Worm (Caenorhabditis elegans) whole organism, young adult: Measurements from ENCODE around the gene C16A3.2.

Experiments used
- C06A6.2 ChIP-seq: fragments of 200-800 bp; sonication (Bioruptor generic); conservative IDR thresholded peaks from 2 replicates; pipeline ENCODE4 v1.3.6; 2022; ENCODE audit warnings: missing genetic modification characterization, missing compliant biosample characterization
- C17E4.6 ChIP-seq: fragments of 200-800 bp; sonication (Bioruptor generic); IDR thresholded peaks from 2 replicates; pipeline ENCODE4 v1.3.6; 2022; ENCODE audit warnings: missing genetic modification reagents, missing genetic modification characterization, missing compliant biosample characterization
- D2030.7 ChIP-seq: fragments of 200-800 bp; sonication (Bioruptor generic); IDR thresholded peaks from 2 replicates; pipeline ENCODE4 v1.3.6; 2022; ENCODE audit warnings: missing genetic modification reagents, missing genetic modification characterization, missing compliant biosample characterization
- F22D6.2 ChIP-seq: sonication (generic microtip); optimal IDR thresholded peaks from 2 replicates; lab custom pipeline; 2016; ENCODE audit warnings: mild to moderate bottlenecking, missing genetic modification characterization, missing compliant biosample characterization
- F37B4.10 ChIP-seq: fragments of 200-800 bp; sonication (Bioruptor generic); IDR thresholded peaks from 2 replicates; pipeline ENCODE4 v1.3.6; 2022; ENCODE audit warnings: missing genetic modification characterization, missing compliant biosample characterization
- F49E8.2 ChIP-seq: sonication (generic microtip); optimal IDR thresholded peaks from 3 replicates; lab custom pipeline; 2017; ENCODE audit warnings: missing genetic modification characterization, mild to moderate bottlenecking, missing compliant biosample characterization, antibody characterized with exemption, moderate library complexity; ENCODE audit not compliant: insufficient read depth
- F55B11.4 ChIP-seq: sonication (generic microtip); optimal IDR thresholded peaks from 2 replicates; lab custom pipeline; 2016; ENCODE audit warnings: missing compliant biosample characterization, missing genetic modification characterization, borderline replicate concordance; ENCODE audit not compliant: insufficient read depth
- K12H6.12 ChIP-seq: fragments of 200-800 bp; sonication (Bioruptor generic); optimal IDR thresholded peaks from 2 replicates; lab custom pipeline; 2018; ENCODE audit warnings: mild to moderate bottlenecking, missing genetic modification characterization, missing compliant biosample characterization
- T07F8.4 ChIP-seq: sonication (generic microtip); optimal IDR thresholded peaks from 2 replicates; lab custom pipeline; 2016; ENCODE audit warnings: mild to moderate bottlenecking, missing genetic modification characterization, moderate library complexity, missing compliant biosample characterization
- ZK185.1 ChIP-seq: sonication (generic microtip); optimal IDR thresholded peaks from 2 replicates; lab custom pipeline; 2016; ENCODE audit warnings: mild to moderate bottlenecking, missing genetic modification characterization, missing compliant biosample characterization; ENCODE audit not compliant: poor library complexity, severe bottlenecking
- ama-1 ChIP-seq, 3 experiments: fragments of 150-350 bp in 1 of 3; sonication (generic microtip) in 2 of 3; optimal IDR thresholded peaks; 2 replicates each; lab custom pipeline; 2014 to 2018; ENCODE audit warnings: missing biosample characterization in 2 of 3, missing genetic modification characterization in 2 of 3, missing genetic modification reagents in 2 of 3
- aptf-3 ChIP-seq: fragments of 200-800 bp; sonication (Bioruptor generic); IDR thresholded peaks from 2 replicates; pipeline ENCODE4 v1.3.6; 2022; ENCODE audit warnings: missing genetic modification characterization, missing compliant biosample characterization
- athp-1 ChIP-seq: sonication (generic microtip); optimal IDR thresholded peaks from 2 replicates; lab custom pipeline; 2017; ENCODE audit warnings: mild to moderate bottlenecking, missing genetic modification characterization, missing compliant biosample characterization
- attf-5 ChIP-seq: fragments of 200-800 bp; sonication (Bioruptor generic); optimal IDR thresholded peaks from 2 replicates; lab custom pipeline; 2018; ENCODE audit warnings: mild to moderate bottlenecking, missing genetic modification characterization, missing compliant biosample characterization
- attf-6 ChIP-seq: fragments of 200-800 bp; sonication (Bioruptor generic); IDR thresholded peaks from 2 replicates; pipeline ENCODE4 v1.3.6; 2022; ENCODE audit warnings: missing genetic modification reagents, missing genetic modification characterization, missing compliant biosample characterization
- ccch-3 ChIP-seq: fragments of 200-800 bp; sonication (Bioruptor generic); optimal IDR thresholded peaks from 2 replicates; lab custom pipeline; 2018; ENCODE audit warnings: mild to moderate bottlenecking, missing genetic modification characterization, missing compliant biosample characterization
- ceh-27 ChIP-seq: fragments of 200-800 bp; sonication (Bioruptor generic); optimal IDR thresholded peaks from 2 replicates; lab custom pipeline; 2018; ENCODE audit warnings: mild to moderate bottlenecking, missing genetic modification characterization, moderate library complexity, missing compliant biosample characterization
- ceh-58 ChIP-seq: fragments of 200-800 bp; sonication (Bioruptor generic); IDR thresholded peaks from 2 replicates; pipeline ENCODE4 v1.3.6; 2022; ENCODE audit warnings: missing genetic modification characterization, missing compliant biosample characterization
- die-1 ChIP-seq: sonication (generic microtip); optimal IDR thresholded peaks from 2 replicates; lab custom pipeline; 2016; ENCODE audit warnings: missing genotype, mild to moderate bottlenecking, missing genetic modification characterization, missing compliant biosample characterization
- dpff-1 ChIP-seq: sonication (generic microtip); optimal IDR thresholded peaks from 2 replicates; lab custom pipeline; 2017; ENCODE audit warnings: mild to moderate bottlenecking, missing genetic modification characterization, missing compliant biosample characterization
- dpl-1 ChIP-seq: fragments of 150-350 bp; optimal IDR thresholded peaks from 2 replicates; lab custom pipeline; 2014; ENCODE audit warnings: missing biosample characterization, missing genetic modification reagents, missing genetic modification characterization
- fkh-3 ChIP-seq: sonication (generic microtip); optimal IDR thresholded peaks from 2 replicates; lab custom pipeline; 2016; ENCODE audit warnings: mild to moderate bottlenecking, missing genetic modification characterization, missing compliant biosample characterization
- gei-17 ChIP-seq: fragments of 200-800 bp; sonication (Bioruptor generic); optimal IDR thresholded peaks from 2 replicates; lab custom pipeline; 2018; ENCODE audit warnings: mild to moderate bottlenecking, missing genetic modification characterization, missing compliant biosample characterization
- hsf-1 ChIP-seq: fragments of 200-800 bp; sonication (Bioruptor generic); IDR thresholded peaks from 2 replicates; pipeline ENCODE4 v1.3.6; 2022; ENCODE audit warnings: missing genetic modification reagents, missing genetic modification characterization, missing compliant biosample characterization
- lin-35 ChIP-seq, 3 experiments: fragments of 150-350 bp in 2 of 3; sonication (generic microtip) in 1 of 3; optimal IDR thresholded peaks; 2 replicates each; lab custom pipeline; 2014 to 2018; ENCODE audit warnings: missing biosample characterization in 3 of 3, missing genetic modification characterization in 3 of 3, missing genetic modification reagents in 3 of 3
- lin-40 ChIP-seq: sonication (generic microtip); optimal IDR thresholded peaks from 2 replicates; lab custom pipeline; 2016; ENCODE audit warnings: missing genetic modification characterization, mild to moderate bottlenecking, missing compliant biosample characterization, missing genotype, missing genetic modification reagents
- lin-54 ChIP-seq: fragments of 200-800 bp; sonication (Bioruptor generic); optimal IDR thresholded peaks from 2 replicates; lab custom pipeline; 2018; ENCODE audit warnings: mild to moderate bottlenecking, missing genetic modification characterization, missing compliant biosample characterization
- lir-1 ChIP-seq: fragments of 200-800 bp; sonication (Bioruptor generic); conservative IDR thresholded peaks from 2 replicates; pipeline ENCODE4 v1.3.6; 2022; ENCODE audit warnings: missing genetic modification reagents, missing genetic modification characterization, missing compliant biosample characterization
- madf-10 ChIP-seq: sonication (generic microtip); optimal IDR thresholded peaks from 2 replicates; lab custom pipeline; 2016; ENCODE audit warnings: mild to moderate bottlenecking, missing genetic modification characterization, missing compliant biosample characterization
- madf-8 ChIP-seq: fragments of 200-800 bp; sonication (Bioruptor generic); conservative IDR thresholded peaks from 2 replicates; pipeline ENCODE4 v1.3.6; 2022; ENCODE audit warnings: missing genetic modification reagents, missing genetic modification characterization, missing compliant biosample characterization
- mcd-1 ChIP-seq: fragments of 200-800 bp; sonication (Bioruptor generic); IDR thresholded peaks from 2 replicates; pipeline ENCODE4 v1.3.6; 2022; ENCODE audit warnings: missing genetic modification reagents, missing genetic modification characterization, missing compliant biosample characterization
- nfya-1 ChIP-seq: sonication (generic microtip); optimal IDR thresholded peaks from 2 replicates; lab custom pipeline; 2017; ENCODE audit warnings: antibody characterized with exemption, missing compliant biosample characterization, missing genetic modification characterization, borderline replicate concordance; ENCODE audit not compliant: insufficient read depth
- nfyb-1 ChIP-seq: fragments of 200-800 bp; sonication (Bioruptor generic); IDR thresholded peaks from 2 replicates; pipeline ENCODE4 v1.3.6; 2022; ENCODE audit warnings: missing genetic modification reagents, missing genetic modification characterization, missing compliant biosample characterization
- nhr-120 ChIP-seq: fragments of 200-800 bp; sonication (Bioruptor generic); IDR thresholded peaks from 2 replicates; pipeline ENCODE4 v1.3.6; 2022; ENCODE audit warnings: missing genetic modification characterization, missing compliant biosample characterization
- nhr-80 ChIP-seq: sonication (generic microtip); optimal IDR thresholded peaks from 2 replicates; lab custom pipeline; 2016; ENCODE audit warnings: missing genetic modification characterization, missing compliant biosample characterization
- nhr-90 ChIP-seq: sonication (generic microtip); optimal IDR thresholded peaks from 2 replicates; lab custom pipeline; 2016; ENCODE audit warnings: missing genotype, mild to moderate bottlenecking, missing genetic modification characterization, missing compliant biosample characterization
- pha-4 ChIP-seq: fragments of 150-350 bp; sonication (generic microtip); optimal IDR thresholded peaks from 2 replicates; lab custom pipeline; 2014; ENCODE audit warnings: missing biosample characterization, missing genetic modification reagents, missing genetic modification characterization
- snpc-1.3 ChIP-seq: sonication (generic microtip); optimal IDR thresholded peaks from 2 replicates; lab custom pipeline; 2017; ENCODE audit warnings: missing genetic modification characterization, mild to moderate bottlenecking, missing compliant biosample characterization, antibody characterized with exemption, moderate library complexity, missing genotype, missing genetic modification reagents; ENCODE audit not compliant: insufficient read depth
- snpc-3.4 ChIP-seq: sonication (generic microtip); optimal IDR thresholded peaks from 2 replicates; lab custom pipeline; 2017; ENCODE audit warnings: missing genetic modification characterization, mild to moderate bottlenecking, missing compliant biosample characterization, antibody characterized with exemption, moderate library complexity, missing genotype, missing genetic modification reagents
- tlf-1 ChIP-seq: fragments of 200-800 bp; sonication (Bioruptor generic); optimal IDR thresholded peaks from 2 replicates; lab custom pipeline; 2018; ENCODE audit warnings: mild to moderate bottlenecking, missing genetic modification characterization, missing compliant biosample characterization
- unc-130 ChIP-seq: sonication (generic microtip); optimal IDR thresholded peaks from 2 replicates; lab custom pipeline; 2016; ENCODE audit warnings: missing genetic modification reagents, missing genetic modification characterization, missing compliant biosample characterization
- zfh-2 ChIP-seq: fragments of 200-800 bp; sonication (Bioruptor generic); conservative IDR thresholded peaks from 2 replicates; pipeline ENCODE4 v1.3.6; 2022; ENCODE audit warnings: missing genetic modification reagents, missing genetic modification characterization, missing compliant biosample characterization
- ztf-18 ChIP-seq: sonication (generic microtip); optimal IDR thresholded peaks from 2 replicates; lab custom pipeline; 2016; ENCODE audit warnings: missing genotype, mild to moderate bottlenecking, missing genetic modification characterization, missing compliant biosample characterization
- ztf-25 ChIP-seq: fragments of 200-800 bp; sonication (Bioruptor generic); IDR thresholded peaks from 2 replicates; pipeline ENCODE4 v1.3.6; 2022; ENCODE audit warnings: missing genetic modification reagents, missing genetic modification characterization, missing compliant biosample characterization
- ztf-26 ChIP-seq: sonication (generic microtip); optimal IDR thresholded peaks from 2 replicates; lab custom pipeline; 2017; ENCODE audit warnings: missing genetic modification characterization, missing compliant biosample characterization
- ztf-3 ChIP-seq: fragments of 200-800 bp; sonication (Bioruptor generic); optimal IDR thresholded peaks from 2 replicates; lab custom pipeline; 2018; ENCODE audit warnings: mild to moderate bottlenecking, missing genetic modification characterization, missing compliant biosample characterization

The C16A3.2 gene

DNA sequence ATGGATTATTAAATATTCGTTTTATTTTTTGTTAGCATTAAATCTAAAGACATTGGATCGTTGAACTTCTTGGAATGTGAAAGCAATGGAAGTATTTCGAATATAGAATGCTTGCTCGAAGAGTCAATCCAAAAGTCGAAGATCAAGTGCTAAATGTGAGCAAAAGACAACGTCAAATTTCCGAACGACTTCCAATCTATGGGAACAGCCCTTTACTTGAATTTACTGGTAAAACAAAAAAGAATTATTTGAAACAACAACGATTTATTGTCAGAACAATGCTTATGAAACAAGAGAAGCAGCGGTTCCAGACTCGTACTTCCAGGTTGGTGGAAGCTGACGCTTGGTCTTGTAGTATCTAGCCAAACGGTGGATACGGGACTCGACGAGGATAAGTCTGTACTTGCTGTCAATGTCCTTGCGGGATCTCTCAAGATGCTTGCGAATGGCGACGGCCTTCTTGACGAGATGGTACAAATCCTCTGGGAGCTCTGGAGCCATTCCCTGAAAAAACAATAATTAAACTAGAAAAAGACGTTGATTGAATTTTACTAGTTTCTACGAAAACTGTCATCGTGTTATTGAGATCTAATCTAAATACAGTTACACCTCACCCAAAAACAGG, 15.7 kb upstream of the C16A3.2 start (continued):
- TF ChIP-seq tlf-1 (peak; percentile 88), ceh-58 (GFP tag; lab: Robert Waterston, UW) (no peak), F22D6.2 (tag; lab: Kevin White, UChicago) (no peak), madf-10 (no peak), zfh-2 (GFP tag; lab: Robert Waterston, UW) (no peak; the same call in 1 of the 2 replicates), die-1 (tag; lab: Kevin White, UChicago) (peak; percentile 76), gei-17 (GFP tag; lab: Kevin White, UChicago) (no peak), unc-130 (GFP tag; lab: Kevin White, UChicago) (peak; percentile 82), ztf-3 (GFP tag; lab: Kevin White, UChicago) (no peak), ccch-3 (GFP tag; lab: Kevin White, UChicago) (no peak), ztf-25 (GFP tag; lab: Robert Waterston, UW) (no peak), C06A6.2 (GFP tag; lab: Robert Waterston, UW) (no peak), F49E8.2 (tag; lab: Kevin White, UChicago) (peak; percentile 97), D2030.7 (GFP tag; lab: Robert Waterston, UW) (peak; percentile 58), lir-1 (GFP tag; lab: Robert Waterston, UW) (no peak), dpff-1 (tag; lab: Kevin White, UChicago) (no peak), lin-35 (GFP tag; optimal IDR thresholded peaks at IDR 0.05; lab: Kevin White, UChicago) (peak in 2 of 3 experiments; percentile 19 to 45), ZK185.1 (tag; lab: Kevin White, UChicago) (peak; percentile 53), T07F8.4 (tag; lab: Kevin White, UChicago) (peak; percentile 51), nhr-120 (GFP tag; lab: Robert Waterston, UW) (0 out of 2 replicates have a peak, but pooled peaks have one; percentile 51), snpc-3.4 (tag; lab: Kevin White, UChicago) (peak; percentile 87), hsf-1 (GFP tag; lab: Robert Waterston, UW) (peak; percentile 73), ztf-26 (tag; lab: Kevin White, UChicago) (no peak), athp-1 (tag; lab: Kevin White, UChicago) (peak; percentile 76), F55B11.4 (tag; lab: Kevin White, UChicago) (no peak), aptf-3 (GFP tag; lab: Robert Waterston, UW) (no peak), fkh-3 (tag; lab: Kevin White, UChicago) (no peak), nhr-80 (tag; lab: Kevin White, UChicago) (no peak), pha-4 (no peak), attf-6 (peak; percentile 81), dpl-1 (GFP tag; lab: Kevin White, UChicago) (no peak), nfya-1 (tag; lab: Kevin White, UChicago) (no peak), ceh-27 (GFP tag; lab: Kevin White, UChicago) (no peak)

DNA sequence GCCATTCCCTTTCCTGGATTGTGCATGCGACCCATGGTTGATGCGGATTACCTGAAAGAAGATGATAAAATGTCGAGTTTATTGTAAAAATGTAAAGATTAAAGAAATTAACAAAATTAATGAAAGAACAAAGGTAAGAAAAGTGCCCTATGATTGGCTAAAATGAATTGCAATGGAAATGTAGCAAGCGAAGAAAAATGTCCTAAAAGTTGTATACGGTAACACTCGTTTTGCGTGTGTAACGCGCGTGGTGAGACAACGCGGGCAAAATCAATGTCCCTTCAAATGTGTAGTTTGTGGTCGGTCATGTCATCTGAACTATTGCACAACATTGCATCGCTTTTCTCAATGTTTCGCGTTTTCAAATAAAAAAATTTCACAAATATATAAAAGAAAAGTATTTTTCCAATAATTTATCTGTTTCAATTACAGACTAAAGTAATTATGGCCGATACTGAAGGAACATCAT, 14.7 kb upstream of the C16A3.2 start, which contains the start of the genes rps-13 and nfx-1:
Gene rps-13 (minus strand): TSS at position 51 of the 469 bp plus-strand sequence.
Gene nfx-1 (plus strand): TSS at position 433 of the 469 bp plus-strand sequence.
- TF ChIP-seq lin-40 (tag; lab: Kevin White, UChicago), result peak; percentile 45
- peak; percentile 32 for TF ChIP-seq dpl-1 (GFP tag; lab: Kevin White, UChicago)
- TF ChIP-seq mcd-1 (GFP tag; lab: Robert Waterston, UW), result peak; percentile 40; the same call in 1 of the 2 replicates
- TF ChIP-seq snpc-1.3 (tag; lab: Kevin White, UChicago), result peak; percentile 69
- no peak for TF ChIP-seq ama-1 (optimal IDR thresholded peaks at IDR 0.05; lab: Kevin White, UChicago)
- peak in 1 of 2 experiments; percentile 24 for TF ChIP-seq ama-1 (GFP tag; optimal IDR thresholded peaks at IDR 0.05; lab: Kevin White, UChicago)
- TF ChIP-seq madf-8 (GFP tag; lab: Robert Waterston, UW), result no peak
- peak; percentile 61 for TF ChIP-seq ceh-27 (GFP tag; lab: Kevin White, UChicago)
- TF ChIP-seq F49E8.2 (tag; lab: Kevin White, UChicago), result peak; percentile 44
- TF ChIP-seq K12H6.12, result peak; percentile 8
- TF ChIP-seq C17E4.6 (GFP tag; lab: Robert Waterston, UW), result 0 out of 2 replicates have a peak, but pooled peaks have one; percentile 11
- TF ChIP-seq attf-5 (GFP tag; lab: Kevin White, UChicago), result peak; percentile 74
- no peak for TF ChIP-seq zfh-2 (GFP tag; lab: Robert Waterston, UW)
- peak; percentile 69; the same call in 1 of the 2 replicates for TF ChIP-seq nfyb-1 (GFP tag; lab: Robert Waterston, UW)
- no peak for TF ChIP-seq F37B4.10 (GFP tag; lab: Robert Waterston, UW)
- peak; percentile 24 for TF ChIP-seq ztf-18 (tag; lab: Kevin White, UChicago)
- TF ChIP-seq lin-54, result peak; percentile 41
- TF ChIP-seq nhr-90, result no peak
